Worm (Caenorhabditis elegans) whole organism, early embryonic: ENCODE data around the gene srxa-7.

Experiments
- B0310.2 ChIP-seq: sonication (generic microtip); optimal IDR thresholded peaks from 2 replicates; lab custom pipeline; 2016; ENCODE audit warnings: mild to moderate bottlenecking, missing genetic modification characterization, missing compliant biosample characterization
- F13C5.2 ChIP-seq: sonication (generic microtip); optimal IDR thresholded peaks from 2 replicates; lab custom pipeline; 2017; ENCODE audit warnings: mild to moderate bottlenecking, missing genetic modification characterization, inconsistent platforms, missing compliant biosample characterization
- aly-1 ChIP-seq: sonication (generic microtip); optimal IDR thresholded peaks from 2 replicates; lab custom pipeline; 2016; ENCODE audit warnings: missing genetic modification characterization, missing compliant biosample characterization
- ama-1 ChIP-seq: fragments of 150-350 bp; optimal IDR thresholded peaks from 2 replicates; lab custom pipeline; 2014
- ceh-13 ChIP-seq: fragments of 200-800 bp; sonication (Bioruptor generic); optimal IDR thresholded peaks from 2 replicates; lab custom pipeline; 2018; ENCODE audit warnings: mild to moderate bottlenecking, missing genetic modification characterization, missing compliant biosample characterization
- ceh-36 ChIP-seq: sonication (generic microtip); optimal IDR thresholded peaks from 2 replicates; lab custom pipeline; 2016; ENCODE audit warnings: missing genetic modification characterization, inconsistent platforms, missing compliant biosample characterization
- ets-7 ChIP-seq: sonication (generic microtip); optimal IDR thresholded peaks from 2 replicates; lab custom pipeline; 2016; ENCODE audit warnings: missing genotype, missing genetic modification characterization, missing compliant biosample characterization
- flt-1 ChIP-seq: fragments of 200-800 bp; sonication (Bioruptor generic); IDR thresholded peaks from 2 replicates; pipeline ENCODE4 v1.3.6; 2022; ENCODE audit warnings: missing genetic modification characterization, missing compliant biosample characterization
- hmbx-1 ChIP-seq: sonication (generic microtip); optimal IDR thresholded peaks from 2 replicates; lab custom pipeline; 2016; ENCODE audit warnings: mild to moderate bottlenecking, missing genetic modification characterization, missing compliant biosample characterization
- hmg-4 ChIP-seq: fragments of 200-800 bp; sonication (Bioruptor generic); optimal IDR thresholded peaks from 2 replicates; lab custom pipeline; 2018; ENCODE audit warnings: mild to moderate bottlenecking, missing genetic modification characterization, missing compliant biosample characterization
- hnd-1 ChIP-seq: sonication (generic microtip); optimal IDR thresholded peaks from 2 replicates; lab custom pipeline; 2016; ENCODE audit warnings: missing genetic modification characterization, missing compliant biosample characterization
- pes-1 ChIP-seq: fragments of 200-800 bp; sonication (Bioruptor generic); IDR thresholded peaks from 2 replicates; pipeline ENCODE4 v1.3.6; 2022; ENCODE audit warnings: missing genetic modification reagents, missing genetic modification characterization, missing compliant biosample characterization
- scrt-1 ChIP-seq: fragments of 200-800 bp; sonication (Bioruptor generic); IDR thresholded peaks from 2 replicates; pipeline ENCODE4 v1.3.6; 2022; ENCODE audit warnings: missing genetic modification characterization, missing compliant biosample characterization
- sea-1 ChIP-seq: fragments of 200-800 bp; sonication (Bioruptor generic); conservative IDR thresholded peaks from 2 replicates; pipeline ENCODE4 v1.3.6; 2022; ENCODE audit warnings: missing genetic modification characterization, missing compliant biosample characterization
- tbx-11 ChIP-seq: fragments of 200-800 bp; sonication (Bioruptor generic); IDR thresholded peaks from 2 replicates; pipeline ENCODE4 v1.3.6; 2022; ENCODE audit warnings: missing genetic modification characterization, missing compliant biosample characterization
- tbx-37 ChIP-seq: fragments of 200-800 bp; sonication (Bioruptor generic); conservative IDR thresholded peaks from 2 replicates; pipeline ENCODE4 v1.3.6; 2022; ENCODE audit warnings: missing genetic modification reagents, missing genetic modification characterization, missing compliant biosample characterization
- tra-4 ChIP-seq: sonication (generic microtip); optimal IDR thresholded peaks from 2 replicates; lab custom pipeline; 2017; ENCODE audit warnings: missing genetic modification characterization, missing compliant biosample characterization

Gene srxa-7

ce11 chrV:16302439-16302838 lies 4.9 kb upstream of the srxa-7 start, which contains the start of the genes C31A11.13 and oac-6:
C31A11.13 (minus strand) TSS chrV:16302551.
oac-6 (plus strand) TSS chrV:16302717.
- no peak for TF ChIP-seq pes-1
- TF ChIP-seq ama-1 (lab: Kevin White, UChicago), result no peak
- TF ChIP-seq hnd-1, result no peak
- TF ChIP-seq F13C5.2 (tag; lab: Kevin White, UChicago), result no peak
- no peak for TF ChIP-seq tra-4
- TF ChIP-seq scrt-1 (GFP tag; lab: Robert Waterston, UW), result no peak
- no peak for TF ChIP-seq hmbx-1 (tag; lab: Kevin White, UChicago)
- TF ChIP-seq ceh-36 (tag; lab: Kevin White, UChicago), result no peak

DNA sequence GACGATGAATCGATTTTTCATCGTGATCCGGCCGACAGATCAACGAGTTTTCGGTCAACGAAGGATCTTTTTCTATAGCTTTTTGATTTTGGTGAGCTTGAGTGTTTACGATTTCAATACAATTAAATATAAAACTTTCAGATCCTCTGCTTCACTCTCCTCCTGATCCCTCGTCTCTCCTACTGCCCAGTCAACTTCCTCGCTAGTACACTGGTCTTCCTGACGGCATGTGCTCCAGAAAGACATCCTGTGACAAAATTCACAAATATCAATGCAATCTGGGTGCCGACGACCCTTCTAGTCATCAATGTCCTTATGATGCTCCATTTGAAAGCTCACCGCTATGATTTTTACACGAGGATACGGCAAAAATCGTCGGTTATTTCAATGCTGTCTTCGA lies 990 bp downstream of the srxa-7 start:
- TF ChIP-seq hmg-4 (GFP tag; lab: Kevin White, UChicago) (no peak), ets-7 (tag; lab: Kevin White, UChicago) (no peak), tbx-37 (GFP tag; lab: Robert Waterston, UW) (no peak), B0310.2 (tag; lab: Kevin White, UChicago) (no peak), tbx-11 (GFP tag; lab: Robert Waterston, UW) (no peak), F13C5.2 (tag; lab: Kevin White, UChicago) (no peak), hmbx-1 (tag; lab: Kevin White, UChicago) (no peak), ama-1 (lab: Kevin White, UChicago) (no peak), pes-1 (no peak), ceh-13 (no peak), aly-1 (tag; lab: Kevin White, UChicago) (no peak), sea-1 (no peak), ceh-36 (tag; lab: Kevin White, UChicago) (no peak), hnd-1 (no peak), tra-4 (no peak), flt-1 (no peak), scrt-1 (GFP tag; lab: Robert Waterston, UW) (no peak)

DNA sequence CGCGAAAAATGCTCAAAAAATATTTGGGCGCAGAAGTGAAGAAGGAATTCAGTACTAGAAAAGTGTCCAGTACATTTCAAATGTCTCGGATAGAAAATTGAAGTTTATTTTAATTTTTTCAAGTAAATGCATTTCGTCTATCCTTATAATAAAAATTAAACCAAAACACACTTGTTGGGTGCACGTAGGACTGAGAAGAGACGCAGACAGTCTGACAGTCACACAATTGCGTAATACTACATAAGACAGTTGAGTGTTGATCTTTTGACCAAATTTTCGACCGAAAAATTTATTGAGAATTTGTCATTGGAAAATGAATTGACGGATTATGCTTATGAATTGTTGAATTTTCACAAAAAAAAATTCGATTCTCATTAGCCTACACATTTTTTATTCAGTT lies 2.2 kb downstream of the srxa-7 start, which contains the start of gene oac-7:
Gene oac-7 (plus strand): TSS at position 283 of the 400 bp plus-strand sequence.
- TF ChIP-seq ama-1 (lab: Kevin White, UChicago) (no peak), tbx-11 (GFP tag; lab: Robert Waterston, UW) (no peak), tbx-37 (GFP tag; lab: Robert Waterston, UW) (no peak), aly-1 (tag; lab: Kevin White, UChicago) (no peak), hmbx-1 (tag; lab: Kevin White, UChicago) (no peak), sea-1 (no peak), ceh-13 (no peak), tra-4 (no peak), ceh-36 (tag; lab: Kevin White, UChicago) (no peak), pes-1 (no peak), ets-7 (tag; lab: Kevin White, UChicago) (no peak), flt-1 (no peak), hmg-4 (GFP tag; lab: Kevin White, UChicago) (no peak), B0310.2 (tag; lab: Kevin White, UChicago) (no peak), F13C5.2 (tag; lab: Kevin White, UChicago) (no peak), scrt-1 (GFP tag; lab: Robert Waterston, UW) (no peak), hnd-1 (no peak)

DNA sequence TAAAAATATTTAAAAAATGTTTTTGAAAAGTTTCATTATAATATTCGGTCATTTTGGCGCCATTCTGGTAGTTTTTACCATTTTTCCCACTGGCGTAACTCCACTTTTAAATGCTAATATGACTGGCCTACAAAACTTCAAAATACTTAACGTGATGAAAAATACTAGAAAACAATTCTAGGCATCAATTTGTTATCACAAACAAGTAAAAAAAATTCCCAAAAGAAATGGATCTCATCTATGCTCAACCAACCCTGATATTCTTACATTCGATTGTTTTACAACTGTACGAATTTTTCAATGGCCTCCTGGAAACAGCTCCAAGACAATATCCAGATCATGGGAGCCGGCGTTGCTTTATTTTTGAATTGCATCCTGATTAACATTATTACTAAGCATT lies 7.7 kb downstream of the srxa-7 start, which contains the start of gene str-214:
Gene str-214 (plus strand): TSS at position 301 of the 400 bp plus-strand sequence.
- TF ChIP-seq ceh-13, result no peak
- no peak for TF ChIP-seq tbx-37 (GFP tag; lab: Robert Waterston, UW)
- TF ChIP-seq B0310.2 (tag; lab: Kevin White, UChicago), result no peak
- no peak for TF ChIP-seq ets-7 (tag; lab: Kevin White, UChicago)
- no peak for TF ChIP-seq pes-1
- TF ChIP-seq hmbx-1 (tag; lab: Kevin White, UChicago), result no peak
- no peak for TF ChIP-seq tra-4
- no peak for TF ChIP-seq ceh-36 (tag; lab: Kevin White, UChicago)
- TF ChIP-seq F13C5.2 (tag; lab: Kevin White, UChicago), result no peak
- no peak for TF ChIP-seq ama-1 (lab: Kevin White, UChicago)
- TF ChIP-seq hnd-1, result no peak
- TF ChIP-seq scrt-1 (GFP tag; lab: Robert Waterston, UW), result no peak
- no peak for TF ChIP-seq sea-1
- TF ChIP-seq hmg-4 (GFP tag; lab: Kevin White, UChicago), result no peak
- no peak for TF ChIP-seq tbx-11 (GFP tag; lab: Robert Waterston, UW)
- TF ChIP-seq flt-1, result no peak
- TF ChIP-seq aly-1 (tag; lab: Kevin White, UChicago), result no peak

DNA sequence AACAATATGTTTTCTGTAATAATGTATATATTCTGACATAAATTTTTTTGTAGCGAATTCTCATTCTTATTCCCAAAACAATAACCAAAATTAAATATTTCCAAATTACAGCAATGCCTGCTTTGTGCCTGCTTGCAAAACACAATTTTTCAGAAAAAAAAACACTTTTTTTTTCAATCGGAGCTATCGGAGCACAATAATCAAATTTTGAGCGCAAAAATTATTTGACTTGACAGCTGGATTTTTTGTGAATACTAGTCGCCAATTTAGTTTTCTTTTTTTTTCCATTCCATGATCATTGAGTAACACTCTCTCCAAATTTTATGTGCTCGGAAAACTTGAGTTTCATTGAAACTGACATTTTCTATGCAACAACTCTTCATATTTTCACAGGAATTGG lies 9.9 kb downstream of the srxa-7 start, which contains the start of gene srh-180:
Gene srh-180 (plus strand): TSS at position 301 of the 400 bp plus-strand sequence.
- TF ChIP-seq aly-1 (tag; lab: Kevin White, UChicago) (no peak), ets-7 (tag; lab: Kevin White, UChicago) (no peak), flt-1 (no peak), B0310.2 (tag; lab: Kevin White, UChicago) (no peak), ama-1 (lab: Kevin White, UChicago) (no peak), hnd-1 (no peak), tbx-11 (GFP tag; lab: Robert Waterston, UW) (no peak), ceh-36 (tag; lab: Kevin White, UChicago) (no peak), tra-4 (no peak), scrt-1 (GFP tag; lab: Robert Waterston, UW) (no peak), hmbx-1 (tag; lab: Kevin White, UChicago) (no peak), sea-1 (no peak)

DNA sequence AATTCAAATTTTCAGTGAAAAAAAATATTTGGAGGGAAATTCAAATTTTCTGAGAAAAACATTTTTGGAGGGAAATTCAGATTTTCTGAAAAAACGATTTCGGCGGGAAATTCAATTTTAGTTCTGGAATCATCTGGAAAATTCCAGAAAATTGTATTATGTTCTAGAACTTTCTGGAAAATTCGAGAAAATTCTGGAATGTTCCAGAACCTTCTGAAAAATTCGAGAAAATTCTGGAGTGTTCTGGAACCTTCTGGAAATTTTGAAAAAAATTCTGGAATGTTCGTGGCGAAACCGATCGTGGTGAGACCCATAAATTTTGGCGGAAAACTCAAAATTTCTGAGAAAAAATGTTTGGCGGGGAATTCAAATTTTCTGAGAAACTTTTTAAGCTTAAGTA lies 14.8 kb downstream of the srxa-7 start:
- TF ChIP-seq ets-7 (tag; lab: Kevin White, UChicago) (no peak), hnd-1 (no peak), ceh-36 (tag; lab: Kevin White, UChicago) (no peak), F13C5.2 (tag; lab: Kevin White, UChicago) (no peak), pes-1 (no peak), aly-1 (tag; lab: Kevin White, UChicago) (no peak), tbx-37 (GFP tag; lab: Robert Waterston, UW) (no peak), hmbx-1 (tag; lab: Kevin White, UChicago) (no peak), hmg-4 (GFP tag; lab: Kevin White, UChicago) (no peak), tbx-11 (GFP tag; lab: Robert Waterston, UW) (no peak), ceh-13 (no peak), scrt-1 (GFP tag; lab: Robert Waterston, UW) (no peak)

ce11 chrV:16328849-16329248 lies 21.5 kb downstream of the srxa-7 start, which contains the start of gene F57G8.7:
F57G8.7 (plus strand) TSS chrV:16329149.
- TF ChIP-seq F13C5.2 (tag; lab: Kevin White, UChicago) (no peak), ceh-13 (no peak), flt-1 (no peak), ceh-36 (tag; lab: Kevin White, UChicago) (no peak), tbx-11 (GFP tag; lab: Robert Waterston, UW) (no peak), sea-1 (no peak), hmbx-1 (tag; lab: Kevin White, UChicago) (no peak)
